Fruit fly (Drosophila melanogaster) whole organism: ENCODE results near the gene CG7059.

ENCODE experiments used
- CG8478 ChIP-seq: fragments of >200 bp; optimal IDR thresholded peaks from 2 replicates; lab custom pipeline; 2018; ENCODE audit warnings: inconsistent platforms
- Dll ChIP-seq: fragments of >200 bp; optimal IDR thresholded peaks from 2 replicates; lab custom pipeline; 2017
- EcR ChIP-seq, 2 experiments: fragments of >200 bp; optimal IDR thresholded peaks; 2 replicates each; lab custom pipeline; 2017; ENCODE audit warnings: missing biosample characterization in 2 of 2, missing genetic modification characterization in 2 of 2, missing genetic modification reagents in 2 of 2
- pan ChIP-seq: fragments of >200 bp; optimal IDR thresholded peaks from 2 replicates; lab custom pipeline; 2017
- psq ChIP-seq: fragments of >200 bp; optimal IDR thresholded peaks from 2 replicates; lab custom pipeline; 2017
- usp ChIP-seq: fragments of >200 bp; optimal IDR thresholded peaks from 2 replicates; lab custom pipeline; 2017; ENCODE audit warnings: missing biosample characterization, missing genetic modification characterization, mixed read lengths

The CG7059 gene

DNA sequence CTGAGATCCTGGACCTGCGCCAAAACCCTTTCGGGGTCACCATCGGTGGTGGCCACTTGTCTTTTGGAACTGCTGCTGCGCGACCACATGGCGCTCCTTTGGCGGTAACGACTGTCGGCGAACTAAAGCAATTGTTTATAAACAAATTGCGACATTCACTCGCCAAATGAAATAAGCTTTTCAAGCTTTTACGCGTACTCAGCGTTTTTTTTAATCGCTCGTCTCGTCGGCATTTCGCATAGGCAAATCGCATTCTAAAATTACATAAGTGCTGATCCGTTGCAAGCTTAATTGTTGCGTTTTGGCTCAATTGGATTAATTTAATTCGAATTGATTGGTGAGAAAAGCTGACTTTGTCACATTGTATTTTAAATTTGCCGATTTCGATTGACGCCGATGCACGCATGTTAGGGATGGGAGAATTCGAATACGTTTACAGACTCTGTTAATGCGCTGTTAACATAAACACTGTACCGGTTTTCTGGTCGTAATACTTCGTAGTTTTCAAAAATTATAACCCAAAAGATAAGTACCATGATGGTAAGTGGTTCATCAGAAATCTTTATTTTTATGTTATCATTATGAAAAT is 35.1 kb downstream of the CG7059 start, which contains the start of gene pinta:
Gene pinta (minus strand): TSS at position 328 of the 589 bp plus-strand sequence.
- TF ChIP-seq pan (lab: Kevin White, UChicago) = no peak
- no peak for TF ChIP-seq EcR (GFP tag; optimal IDR thresholded peaks at IDR 0.05; lab: Kevin White, UChicago)
- TF ChIP-seq usp (GFP tag; lab: Kevin White, UChicago) = no peak
- no peak for TF ChIP-seq Dll (lab: Kevin White, UChicago)
- TF ChIP-seq psq (lab: Kevin White, UChicago) = no peak
- no peak for TF ChIP-seq CG8478

DNA sequence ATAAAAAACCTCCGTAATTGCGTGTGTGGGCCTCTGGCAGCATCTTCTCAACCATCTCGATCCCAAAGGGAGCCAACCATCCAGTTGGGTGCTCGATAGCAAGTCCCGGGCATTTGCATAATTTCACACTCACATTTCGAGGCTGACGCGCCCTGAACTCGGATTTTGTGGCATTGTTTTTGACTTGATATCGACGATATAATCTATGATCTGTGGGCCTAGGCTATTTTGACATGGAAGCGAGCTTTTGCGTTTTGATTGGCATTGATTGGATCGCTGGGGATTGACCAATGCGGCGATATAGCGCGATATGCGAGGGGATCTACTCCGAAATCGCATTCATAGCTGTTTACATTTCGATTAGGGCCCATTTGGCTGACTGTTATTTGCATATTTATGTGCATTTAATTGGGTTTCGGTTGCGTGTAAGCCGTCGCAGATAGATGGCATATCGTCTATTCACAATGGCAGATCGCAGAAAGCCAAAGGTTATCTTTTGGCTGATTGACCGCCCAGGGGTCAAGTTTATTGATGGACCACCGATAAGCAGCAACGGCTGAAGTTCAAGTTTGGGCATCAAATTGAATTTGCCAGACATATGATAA is 42.7 kb downstream of the CG7059 start:
- TF ChIP-seq usp (GFP tag; lab: Kevin White, UChicago) = no peak
- no peak for TF ChIP-seq CG8478
- TF ChIP-seq psq (lab: Kevin White, UChicago) = no peak
- TF ChIP-seq Dll (lab: Kevin White, UChicago) = no peak
- TF ChIP-seq pan (lab: Kevin White, UChicago) = no peak
- no peak for TF ChIP-seq EcR (GFP tag; optimal IDR thresholded peaks at IDR 0.05; lab: Kevin White, UChicago)

DNA sequence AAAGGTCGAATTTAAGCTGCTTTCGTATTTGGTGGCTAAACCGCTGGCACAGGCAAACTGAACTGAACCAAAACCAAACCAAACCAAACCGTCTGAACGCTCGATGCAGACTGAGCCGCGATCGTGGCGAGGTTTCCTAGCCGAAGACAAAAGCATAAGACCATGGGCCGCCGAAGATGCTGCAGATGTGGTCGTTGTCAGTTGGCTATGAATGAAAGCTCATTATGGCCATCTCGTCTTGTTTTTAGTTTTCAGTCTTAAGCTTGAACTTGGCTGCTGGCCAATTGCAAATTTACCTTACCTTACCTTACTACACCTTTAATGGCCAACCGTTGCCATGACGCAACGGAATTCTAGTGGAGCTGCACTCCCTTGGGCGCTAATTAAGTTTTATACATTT is 46.5 kb downstream of the CG7059 start, which contains the start of gene CG13847:
Gene CG13847 (minus strand): TSS at position 101 of the 400 bp plus-strand sequence.
- TF ChIP-seq Dll (lab: Kevin White, UChicago) = no peak
- TF ChIP-seq EcR (GFP tag; optimal IDR thresholded peaks at IDR 0.05; lab: Kevin White, UChicago) = no peak
- no peak for TF ChIP-seq psq (lab: Kevin White, UChicago)
- TF ChIP-seq CG8478 = no peak
- no peak for TF ChIP-seq usp (GFP tag; lab: Kevin White, UChicago)
- TF ChIP-seq pan (lab: Kevin White, UChicago) = no peak

DNA sequence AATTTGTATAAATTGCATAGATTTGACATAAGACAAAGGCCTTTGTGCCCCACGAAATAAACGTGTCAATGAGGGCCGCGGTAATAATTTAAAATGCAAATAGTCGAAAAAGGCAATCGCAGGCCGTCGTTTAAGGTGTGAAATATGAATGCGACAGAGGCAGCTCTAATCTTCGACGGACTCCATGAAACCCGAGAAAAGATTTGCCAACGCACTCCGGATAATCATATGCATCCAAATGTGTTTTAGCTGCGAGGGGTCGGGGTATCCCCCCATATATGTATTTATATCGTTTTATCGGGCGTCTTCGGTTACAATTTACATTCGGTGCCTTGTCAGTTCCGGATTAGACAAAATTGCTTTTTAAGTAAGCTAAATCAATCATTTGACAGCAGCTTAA is 48.7 kb downstream of the CG7059 start:
- TF ChIP-seq usp (GFP tag; lab: Kevin White, UChicago) = no peak
- no peak for TF ChIP-seq psq (lab: Kevin White, UChicago)
- TF ChIP-seq CG8478 = no peak
- TF ChIP-seq EcR (GFP tag; optimal IDR thresholded peaks at IDR 0.05; lab: Kevin White, UChicago) = no peak
- no peak for TF ChIP-seq pan (lab: Kevin White, UChicago)
- TF ChIP-seq Dll (lab: Kevin White, UChicago) = no peak
